Worm (Caenorhabditis elegans) whole organism, L1 larva: ENCODE data around the gene mdt-19.

ENCODE experiments used
- aly-2 ChIP-seq: fragments of 150-350 bp; optimal IDR thresholded peaks from 2 replicates; lab custom pipeline; 2014; ENCODE audit warnings: missing biosample characterization, missing genetic modification characterization
- nhr-90 ChIP-seq: sonication (generic microtip); optimal IDR thresholded peaks from 2 replicates; lab custom pipeline; 2016; ENCODE audit warnings: mild to moderate bottlenecking, missing genetic modification characterization, missing compliant biosample characterization; ENCODE audit not compliant: poor library complexity

DNA sequence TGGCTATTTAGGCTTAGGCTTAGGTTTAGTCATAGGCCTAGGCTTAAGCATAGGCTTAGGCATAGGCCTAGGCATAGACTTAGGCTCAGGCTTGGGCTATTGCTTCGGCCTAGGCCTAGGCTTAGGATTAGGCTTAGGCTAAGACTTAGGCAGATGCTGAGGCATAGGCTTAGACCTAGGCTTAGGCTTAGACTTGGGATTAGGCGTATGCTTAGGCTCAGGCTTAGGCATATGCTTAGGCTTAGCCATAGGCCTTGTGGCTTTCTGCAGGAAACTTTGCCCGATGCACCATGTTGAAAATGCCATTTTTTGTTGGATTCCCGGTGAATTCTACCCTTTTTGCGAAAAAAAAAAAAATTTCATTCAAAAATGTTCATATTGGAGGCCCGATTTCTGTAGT is 19.9 kb upstream of the mdt-19 start:
- TF ChIP-seq aly-2 (tag; lab: Kevin White, UChicago) (no peak), nhr-90 (tag; lab: Kevin White, UChicago) (no peak)
